Fruit fly (Drosophila melanogaster) whole organism, embryonic: ENCODE measurements around the gene CG17207.
A peak's percentile ranks its signal among the peaks of the same experiment; 100 is the strongest.

Source experiments
- Adf1 ChIP-seq: fragments of 200-800 bp; sonication (Bioruptor generic); IDR thresholded peaks from 2 replicates; pipeline ENCODE4 v1.3.6; 2022; ENCODE audit warnings: missing biosample characterization, missing genetic modification characterization
- BEAF-32 ChIP-seq: fragments of 200-800 bp; sonication (Bioruptor generic); optimal IDR thresholded peaks from 3 replicates; lab custom pipeline; 2017; ENCODE audit warnings: missing biosample characterization, missing genetic modification characterization, mild to moderate bottlenecking, moderate library complexity, missing genetic modification reagents
- Bdp1 ChIP-seq: fragments of 200-800 bp; sonication (Bioruptor generic); optimal IDR thresholded peaks from 3 replicates; lab custom pipeline; 2016; ENCODE audit warnings: missing biosample characterization, missing genetic modification characterization
- CG10274 ChIP-seq: fragments of 200-800 bp; sonication (Bioruptor generic); optimal IDR thresholded peaks from 3 replicates; lab custom pipeline; 2017; ENCODE audit warnings: missing biosample characterization, mild to moderate bottlenecking, missing genetic modification characterization
- CG10462 ChIP-seq: fragments of 200-800 bp; sonication (Bioruptor generic); optimal IDR thresholded peaks from 2 replicates; lab custom pipeline; 2016; ENCODE audit warnings: missing biosample characterization, missing genetic modification characterization
- CG13624 ChIP-seq: fragments of 200-800 bp; sonication (Bioruptor generic); optimal IDR thresholded peaks from 2 replicates; lab custom pipeline; 2016; ENCODE audit warnings: missing biosample characterization, missing genetic modification characterization
- CG13894 ChIP-seq: fragments of 200-800 bp; sonication (Bioruptor generic); optimal IDR thresholded peaks from 3 replicates; lab custom pipeline; 2018; ENCODE audit warnings: missing biosample characterization, mild to moderate bottlenecking, missing genetic modification characterization, moderate library complexity
- CG15011 ChIP-seq: fragments of 200-800 bp; sonication (Bioruptor generic); optimal IDR thresholded peaks from 3 replicates; lab custom pipeline; 2018; ENCODE audit warnings: missing biosample characterization, mild to moderate bottlenecking, missing genetic modification characterization
- CG18476 ChIP-seq: fragments of 200-800 bp; sonication (Bioruptor generic); optimal IDR thresholded peaks from 2 replicates; lab custom pipeline; 2016; ENCODE audit warnings: missing biosample characterization, mild to moderate bottlenecking, missing genetic modification characterization
- CG18764 ChIP-seq: fragments of 200-800 bp; sonication (Bioruptor generic); optimal IDR thresholded peaks from 3 replicates; lab custom pipeline; 2016; ENCODE audit warnings: missing biosample characterization, missing genetic modification characterization
- CG4282 ChIP-seq: fragments of 200-800 bp; sonication (Bioruptor generic); optimal IDR thresholded peaks from 2 replicates; lab custom pipeline; 2016; ENCODE audit warnings: missing biosample characterization, missing genetic modification characterization
- CG4617 ChIP-seq: fragments of 200-800 bp; sonication (Bioruptor generic); optimal IDR thresholded peaks from 3 replicates; lab custom pipeline; 2016; ENCODE audit warnings: missing biosample characterization, missing genetic modification characterization, borderline replicate concordance
- CG5180 ChIP-seq: fragments of 200-800 bp; sonication (Bioruptor generic); optimal IDR thresholded peaks from 3 replicates; lab custom pipeline; 2017; ENCODE audit warnings: missing biosample characterization, missing genetic modification characterization, mild to moderate bottlenecking, moderate library complexity, missing genetic modification reagents
- CG6272 ChIP-seq: fragments of 200-800 bp; sonication (Bioruptor generic); IDR thresholded peaks from 2 replicates; pipeline ENCODE4 v1.3.6; 2022; ENCODE audit warnings: missing biosample characterization, missing genetic modification characterization
- CG6654 ChIP-seq: fragments of 200-800 bp; sonication (Bioruptor generic); optimal IDR thresholded peaks from 2 replicates; lab custom pipeline; 2017; ENCODE audit warnings: missing biosample characterization, mild to moderate bottlenecking, missing genetic modification characterization
- CG6765 ChIP-seq: fragments of 200-800 bp; sonication (Bioruptor generic); optimal IDR thresholded peaks from 3 replicates; lab custom pipeline; 2017; ENCODE audit warnings: missing biosample characterization, mild to moderate bottlenecking, missing genetic modification characterization
- CG7357 ChIP-seq: fragments of 200-800 bp; sonication (Bioruptor generic); IDR thresholded peaks from 3 replicates; pipeline ENCODE4 v1.3.6; 2022; ENCODE audit warnings: missing biosample characterization, missing genetic modification characterization
- CG7372 ChIP-seq: fragments of 200-800 bp; sonication (Bioruptor generic); IDR thresholded peaks from 2 replicates; pipeline ENCODE4 v1.3.6; 2022; ENCODE audit warnings: missing biosample characterization, missing genetic modification characterization
- CG7786 ChIP-seq: fragments of 200-800 bp; sonication (Bioruptor generic); optimal IDR thresholded peaks from 2 replicates; lab custom pipeline; 2016; ENCODE audit warnings: missing biosample characterization, missing genetic modification characterization
- CG8388 ChIP-seq: fragments of 200-800 bp; sonication (Bioruptor generic); optimal IDR thresholded peaks from 2 replicates; lab custom pipeline; 2019; ENCODE audit warnings: missing biosample characterization, mild to moderate bottlenecking, missing genetic modification characterization, moderate library complexity
- CG8924 ChIP-seq: fragments of 200-800 bp; optimal IDR thresholded peaks from 3 replicates; lab custom pipeline; 2019; ENCODE audit warnings: missing biosample characterization, mild to moderate bottlenecking, missing genetic modification characterization, moderate library complexity
- CHES-1-like ChIP-seq: fragments of 200-800 bp; sonication (Bioruptor generic); optimal IDR thresholded peaks from 2 replicates; lab custom pipeline; 2016; ENCODE audit warnings: missing biosample characterization, missing genetic modification characterization
- CoRest ChIP-seq: fragments of 200-800 bp; sonication (Bioruptor generic); optimal IDR thresholded peaks from 3 replicates; lab custom pipeline; 2018; ENCODE audit warnings: missing biosample characterization, mild to moderate bottlenecking, missing genetic modification characterization, moderate library complexity
- Dbx ChIP-seq: fragments of 200-800 bp; sonication (Bioruptor generic); IDR thresholded peaks from 3 replicates; pipeline ENCODE4 v1.3.6; 2022; ENCODE audit warnings: missing biosample characterization, missing genetic modification characterization
- E2f2 ChIP-seq: fragments of 200-800 bp; sonication (Bioruptor generic); IDR thresholded peaks from 2 replicates; pipeline ENCODE4 v1.3.6; 2022; ENCODE audit warnings: missing biosample characterization, missing genetic modification characterization
- Eip74EF ChIP-seq, 2 experiments: fragments of 200-800 bp in 1 of 2; fragments of >200 bp in 1 of 2; sonication (Bioruptor generic) in 1 of 2; optimal IDR thresholded peaks; 2 replicates each; lab custom pipeline; 2017 to 2019; ENCODE audit warnings: missing biosample characterization in 2 of 2, missing genetic modification characterization in 2 of 2, mild to moderate bottlenecking in 1 of 2, moderate library complexity in 1 of 2
- Hr39 ChIP-seq: fragments of >200 bp; optimal IDR thresholded peaks from 2 replicates; lab custom pipeline; 2017
- Scr ChIP-seq: fragments of 200-800 bp; sonication (Bioruptor generic); IDR thresholded peaks from 2 replicates; pipeline ENCODE4 v1.3.6; 2022; ENCODE audit warnings: missing biosample characterization, missing genetic modification characterization; ENCODE audit not compliant: partially characterized antibody
- abd-A ChIP-seq: fragments of 200-800 bp; sonication (Bioruptor generic); optimal IDR thresholded peaks from 3 replicates; lab custom pipeline; 2019; ENCODE audit warnings: missing biosample characterization, mild to moderate bottlenecking, missing genetic modification characterization, moderate library complexity
- ara ChIP-seq: fragments of 200-800 bp; sonication (Bioruptor generic); IDR thresholded peaks from 2 replicates; pipeline ENCODE4 v1.3.6; 2022; ENCODE audit warnings: missing biosample characterization, missing genetic modification characterization
- bbx ChIP-seq: fragments of 200-800 bp; sonication (Bioruptor generic); IDR thresholded peaks from 2 replicates; pipeline ENCODE4 v1.3.6; 2022; ENCODE audit warnings: missing biosample characterization, missing genetic modification characterization; ENCODE audit not compliant: partially characterized antibody
- crc ChIP-seq: fragments of 200-800 bp; sonication (Bioruptor generic); optimal IDR thresholded peaks from 2 replicates; lab custom pipeline; 2016; ENCODE audit warnings: missing biosample characterization, missing genetic modification characterization
- dati ChIP-seq: fragments of 200-800 bp; sonication (Bioruptor generic); IDR thresholded peaks from 2 replicates; pipeline ENCODE4 v1.3.6; 2022; ENCODE audit warnings: missing biosample characterization, missing genetic modification characterization
- dm ChIP-seq: fragments of 200-800 bp; sonication (Bioruptor generic); optimal IDR thresholded peaks from 3 replicates; lab custom pipeline; 2016; ENCODE audit warnings: missing biosample characterization, missing genetic modification characterization
- ems ChIP-seq: fragments of 200-800 bp; sonication (Bioruptor generic); optimal IDR thresholded peaks from 3 replicates; lab custom pipeline; 2016; ENCODE audit warnings: missing biosample characterization, missing genetic modification characterization
- en ChIP-seq: fragments of 200-800 bp; sonication (Bioruptor generic); optimal IDR thresholded peaks from 2 replicates; lab custom pipeline; 2016; ENCODE audit warnings: missing biosample characterization, missing genetic modification characterization
- eyg ChIP-seq: fragments of 200-800 bp; sonication (Bioruptor generic); optimal IDR thresholded peaks from 3 replicates; lab custom pipeline; 2016; ENCODE audit warnings: missing biosample characterization, missing genetic modification characterization
- fd3F ChIP-seq: fragments of 200-800 bp; sonication (Bioruptor generic); optimal IDR thresholded peaks from 2 replicates; lab custom pipeline; 2018; ENCODE audit warnings: missing biosample characterization, mild to moderate bottlenecking, missing genetic modification characterization, moderate library complexity
- fd64A ChIP-seq: fragments of 200-800 bp; sonication (Bioruptor generic); optimal IDR thresholded peaks from 3 replicates; lab custom pipeline; 2018; ENCODE audit warnings: missing biosample characterization, mild to moderate bottlenecking, missing genetic modification characterization
- gsb-n ChIP-seq: fragments of 200-800 bp; sonication (Bioruptor generic); optimal IDR thresholded peaks from 3 replicates; lab custom pipeline; 2018; ENCODE audit warnings: missing biosample characterization, mild to moderate bottlenecking, missing genetic modification characterization
- hth ChIP-seq: fragments of >200 bp; optimal IDR thresholded peaks from 2 replicates; lab custom pipeline; 2017; ENCODE audit warnings: inconsistent platforms
- jing ChIP-seq: fragments of 200-800 bp; sonication (Bioruptor generic); optimal IDR thresholded peaks from 2 replicates; lab custom pipeline; 2018; ENCODE audit warnings: missing biosample characterization, mild to moderate bottlenecking, missing genetic modification characterization
- knrl ChIP-seq: fragments of 200-800 bp; sonication (Bioruptor generic); IDR thresholded peaks from 3 replicates; pipeline ENCODE4 v1.3.6; 2022; ENCODE audit warnings: missing biosample characterization, missing genetic modification characterization; ENCODE audit not compliant: partially characterized antibody
- rib ChIP-seq: fragments of 200-800 bp; sonication (Bioruptor generic); IDR thresholded peaks from 2 replicates; pipeline ENCODE4 v1.3.6; 2022; ENCODE audit warnings: missing biosample characterization, missing genetic modification characterization
- run ChIP-seq: fragments of 200-800 bp; sonication (Bioruptor generic); optimal IDR thresholded peaks from 3 replicates; lab custom pipeline; 2018; ENCODE audit warnings: missing biosample characterization, mild to moderate bottlenecking, missing genetic modification characterization
- sc ChIP-seq, 3 experiments: fragments of >200 bp in 2 of 3; fragments of 200-800 bp in 1 of 3; sonication (Bioruptor generic) in 1 of 3; optimal IDR thresholded peaks; 2 replicates in 2 of 3; 3 replicates in 1 of 3; lab custom pipeline; 2017; ENCODE audit warnings: mild to moderate bottlenecking in 1 of 3, missing biosample characterization in 1 of 3, missing genetic modification characterization in 1 of 3, missing genetic modification reagents in 1 of 3
- scrt ChIP-seq: fragments of 200-800 bp; sonication (Bioruptor generic); optimal IDR thresholded peaks from 2 replicates; lab custom pipeline; 2018; ENCODE audit warnings: missing biosample characterization, mild to moderate bottlenecking, missing genetic modification characterization, moderate library complexity
- sqz ChIP-seq: fragments of 200-800 bp; sonication (Bioruptor generic); optimal IDR thresholded peaks from 3 replicates; lab custom pipeline; 2018; ENCODE audit warnings: missing biosample characterization, mild to moderate bottlenecking, missing genetic modification characterization
- tx ChIP-seq: fragments of 200-800 bp; sonication (Bioruptor generic); optimal IDR thresholded peaks from 2 replicates; lab custom pipeline; 2016; ENCODE audit warnings: missing biosample characterization, missing genetic modification characterization
- z ChIP-seq: fragments of 200-800 bp; sonication (Bioruptor generic); IDR thresholded peaks from 3 replicates; pipeline ENCODE4 v1.3.6; 2022; ENCODE audit warnings: missing biosample characterization, missing genetic modification characterization

CG17207 gene

DNA sequence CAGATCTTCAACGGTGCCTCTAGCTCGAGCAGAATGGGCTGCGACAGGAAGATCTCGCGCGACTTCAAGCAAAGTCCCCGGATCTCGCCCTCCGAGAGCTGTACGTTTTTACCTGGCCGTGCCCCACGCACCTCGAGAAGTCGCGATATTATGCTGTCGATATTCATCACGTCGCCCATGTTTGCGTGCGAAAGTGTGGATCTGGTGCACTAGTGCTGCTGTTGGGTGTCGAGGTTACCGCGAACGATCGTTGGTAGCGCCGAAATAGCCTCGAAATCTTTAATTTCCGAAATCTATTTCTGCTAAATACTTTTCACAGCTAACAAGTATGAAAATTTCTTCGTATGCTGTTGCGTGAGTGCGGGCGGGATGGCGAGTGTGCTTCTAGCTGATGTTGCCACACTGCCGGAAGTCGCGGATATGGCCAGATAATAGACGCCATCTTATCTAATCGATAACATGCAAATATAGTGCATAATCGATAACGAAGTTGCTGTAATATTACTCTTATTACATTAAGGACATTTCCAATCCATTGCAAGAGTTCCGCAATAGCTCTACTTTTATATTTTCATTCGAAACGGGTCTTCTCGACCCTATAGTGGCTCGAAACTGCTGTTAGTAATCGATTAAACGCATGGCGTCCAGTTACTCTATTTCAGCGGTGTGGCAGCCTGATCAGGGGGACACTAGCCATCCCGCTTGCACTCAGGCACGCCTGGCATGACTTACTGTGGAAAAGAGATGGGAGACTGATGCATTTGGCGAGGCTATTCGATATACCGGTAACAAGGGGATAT, 13.2 kb downstream of the CG17207 start, which contains the start of gene Pp1-87B (continued):
- TF ChIP-seq Bdp1 (GFP tag; lab: Kevin White, UChicago) (no peak), Adf1 (no peak), ara (GFP tag; lab: Robert Waterston, UW) (no peak), jing (no peak), hth (lab: Kevin White, UChicago) (no peak), dati (no peak), z (GFP tag; lab: Robert Waterston, UW) (no peak), rib (GFP tag; lab: Robert Waterston, UW) (no peak), CG7357 (GFP tag; lab: Robert Waterston, UW) (no peak), eyg (no peak), CG13624 (GFP tag; lab: Kevin White, UChicago) (no peak), CHES-1-like (GFP tag; lab: Kevin White, UChicago) (no peak), CG10274 (GFP tag; lab: Kevin White, UChicago) (no peak), Dbx (no peak), CG7786 (GFP tag; lab: Kevin White, UChicago) (peak; percentile 2), E2f2 (GFP tag; lab: Robert Waterston, UW) (no peak), CG15011 (GFP tag; lab: Kevin White, UChicago) (no peak), crc (GFP tag; lab: Kevin White, UChicago) (no peak), CG4617 (no peak), fd3F (GFP tag; lab: Kevin White, UChicago) (no peak), CoRest (peak; percentile 63), Scr (GFP tag; lab: Robert Waterston, UW) (no peak), scrt (GFP tag; lab: Kevin White, UChicago) (no peak), knrl (GFP tag; lab: Robert Waterston, UW) (peak; percentile 43; the same call in 2 of the 3 replicates), abd-A (tag; lab: Kevin White, UChicago) (no peak), CG8924 (tag; lab: Kevin White, UChicago) (peak; percentile 43), en (GFP tag; lab: Kevin White, UChicago) (no peak), gsb-n (tag; lab: Kevin White, UChicago) (no peak), fd64A (GFP tag; lab: Kevin White, UChicago) (no peak), bbx (GFP tag; lab: Robert Waterston, UW) (no peak), sqz (GFP tag; lab: Kevin White, UChicago) (no peak), run (tag; lab: Kevin White, UChicago) (no peak), CG8388 (GFP tag; lab: Kevin White, UChicago) (no peak), ems (GFP tag; lab: Kevin White, UChicago) (no peak), CG18764 (GFP tag; lab: Kevin White, UChicago) (no peak), CG5180 (GFP tag; lab: Kevin White, UChicago) (no peak), CG6765 (no peak), Eip74EF (GFP tag; optimal IDR thresholded peaks at IDR 0.05; lab: Kevin White, UChicago) (no peak), sc (optimal IDR thresholded peaks at IDR 0.05; lab: Kevin White, UChicago) (no peak), sc (GFP tag; optimal IDR thresholded peaks at IDR 0.05; lab: Kevin White, UChicago) (no peak), CG7372 (GFP tag; lab: Robert Waterston, UW) (no peak), tx (GFP tag; lab: Kevin White, UChicago) (no peak), Hr39 (lab: Kevin White, UChicago) (no peak), CG18476 (GFP tag; lab: Kevin White, UChicago) (no peak), BEAF-32 (GFP tag; lab: Kevin White, UChicago) (peak; percentile 70), CG10462 (GFP tag; lab: Kevin White, UChicago) (no peak), CG6272 (GFP tag; lab: Robert Waterston, UW) (no peak), CG13894 (tag; lab: Kevin White, UChicago) (no peak), dm (GFP tag; lab: Kevin White, UChicago) (peak; percentile 89), CG4282 (no peak), CG6654 (GFP tag; lab: Kevin White, UChicago) (no peak)
